Worm (Caenorhabditis elegans): Measurements from ENCODE around the gene zyg-11.

zyg-11 gene

DNA sequence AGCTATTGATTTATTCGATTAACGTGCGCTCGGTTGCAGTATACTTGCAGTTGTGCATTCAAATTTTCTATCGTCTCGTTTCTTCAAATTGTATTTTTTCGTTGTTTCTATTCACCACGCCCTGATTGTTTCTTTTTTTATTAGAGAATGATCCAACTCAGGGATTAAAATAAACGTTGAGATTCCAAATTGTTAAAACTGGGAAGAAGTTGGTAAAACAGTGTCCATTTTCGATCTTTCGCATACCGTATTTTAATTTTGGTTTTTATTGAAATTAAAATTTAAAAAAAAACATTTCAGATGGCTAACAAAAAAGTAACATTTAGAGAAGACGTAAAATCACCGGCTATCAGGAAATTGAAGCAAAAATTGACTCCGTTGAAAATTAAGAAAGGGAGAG is 29.8 kb downstream of the zyg-11 start, which contains the start of gene apn-1:
apn-1 (plus strand) TSS at position 301 of the 400 bp plus-strand sequence.
- TF ChIP-seq peb-1 (tag; optimal IDR thresholded peaks at IDR 0.05) = no peak
- TF ChIP-seq fos-1 (tag; optimal IDR thresholded peaks at IDR 0.05) = no peak
- TF ChIP-seq dmd-4 (tag; optimal IDR thresholded peaks at IDR 0.05) = no peak

DNA sequence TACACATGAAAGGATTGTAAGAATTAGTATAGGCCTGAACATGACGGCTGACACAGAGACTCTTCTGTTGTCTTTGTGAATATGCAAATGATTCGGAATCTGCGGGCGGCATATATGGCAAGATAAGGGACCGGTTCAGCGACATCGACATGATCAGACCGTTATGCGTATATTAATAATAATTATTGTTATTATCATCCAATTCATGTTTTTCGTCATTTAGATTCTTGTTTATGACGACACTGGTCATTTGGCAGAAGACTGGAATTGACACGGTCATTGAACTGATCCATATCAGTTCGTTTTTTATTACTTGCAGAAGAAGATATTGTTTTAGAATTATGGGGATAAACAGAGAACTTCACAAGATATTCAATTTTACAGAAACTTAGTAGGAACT is 33.0 kb downstream of the zyg-11 start, which contains the start of gene mtre-1:
mtre-1 (minus strand) TSS at position 101 of the 400 bp plus-strand sequence.
- no peak for TF ChIP-seq fos-1 (tag; optimal IDR thresholded peaks at IDR 0.05)
- TF ChIP-seq nhr-25 (tag; optimal IDR thresholded peaks at IDR 0.05) = no peak
- no peak for TF ChIP-seq elt-1 (tag; optimal IDR thresholded peaks at IDR 0.05)
- no peak for TF ChIP-seq lin-13 (GFP tag; optimal IDR thresholded peaks at IDR 0.05)
- no peak for TF ChIP-seq egl-27 (tag; optimal IDR thresholded peaks at IDR 0.05)
- TF ChIP-seq blmp-1 (tag; optimal IDR thresholded peaks at IDR 0.05; ENCODE audit: insufficient read depth) = no peak
- TF ChIP-seq unc-39 (tag; optimal IDR thresholded peaks at IDR 0.05) = no peak
- no peak for TF ChIP-seq ztf-4 (tag; optimal IDR thresholded peaks at IDR 0.05)
- TF ChIP-seq lin-11 (tag; optimal IDR thresholded peaks at IDR 0.05) = no peak
- no peak for TF ChIP-seq ceh-16 (tag; optimal IDR thresholded peaks at IDR 0.05)
- TF ChIP-seq mbf-1 (tag; optimal IDR thresholded peaks at IDR 0.05) = no peak
- no peak for TF ChIP-seq dmd-4 (tag; optimal IDR thresholded peaks at IDR 0.05)

DNA sequence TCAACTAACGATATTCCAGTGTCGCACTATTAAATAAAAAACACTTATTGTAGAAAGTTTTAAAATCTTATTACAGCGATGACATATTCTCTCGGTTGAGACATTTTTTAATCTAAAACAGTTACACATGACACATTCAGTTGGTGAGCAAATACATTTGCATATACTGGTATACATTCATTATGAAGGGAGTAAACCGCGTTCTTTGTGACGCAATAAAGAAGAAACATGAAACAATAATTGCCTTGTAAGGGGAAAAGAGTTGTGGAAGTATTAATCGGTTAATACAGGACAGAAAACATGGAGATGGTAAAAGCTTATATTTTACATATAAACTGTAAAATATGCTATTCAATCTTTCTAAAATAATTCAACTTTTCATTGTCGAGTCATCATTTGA is 33.9 kb downstream of the zyg-11 start:
- no peak for TF ChIP-seq aly-2 (tag; optimal IDR thresholded peaks at IDR 0.05)
- TF ChIP-seq ceh-16 (tag; optimal IDR thresholded peaks at IDR 0.05) = no peak

DNA sequence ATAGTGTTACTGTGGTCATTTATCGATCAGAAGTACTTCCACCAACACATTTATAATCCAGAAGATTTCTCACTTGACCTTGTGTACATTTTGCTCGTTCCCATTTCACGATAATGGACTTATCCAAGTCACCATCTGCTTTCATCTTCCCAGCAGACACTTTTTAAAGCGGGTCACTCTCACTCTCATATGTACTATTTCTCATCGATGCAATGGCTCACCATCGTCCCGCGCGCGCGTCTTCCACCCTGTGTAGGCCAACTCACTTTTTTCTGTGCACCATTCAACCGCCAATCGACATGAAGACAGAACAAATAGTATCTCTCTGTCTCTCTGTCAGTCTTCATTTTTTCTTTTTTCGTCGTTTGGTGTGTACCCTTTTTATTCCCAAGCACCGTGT is 34.7 kb downstream of the zyg-11 start:
- no peak for TF ChIP-seq mdl-1 (tag; optimal IDR thresholded peaks at IDR 0.05)

DNA sequence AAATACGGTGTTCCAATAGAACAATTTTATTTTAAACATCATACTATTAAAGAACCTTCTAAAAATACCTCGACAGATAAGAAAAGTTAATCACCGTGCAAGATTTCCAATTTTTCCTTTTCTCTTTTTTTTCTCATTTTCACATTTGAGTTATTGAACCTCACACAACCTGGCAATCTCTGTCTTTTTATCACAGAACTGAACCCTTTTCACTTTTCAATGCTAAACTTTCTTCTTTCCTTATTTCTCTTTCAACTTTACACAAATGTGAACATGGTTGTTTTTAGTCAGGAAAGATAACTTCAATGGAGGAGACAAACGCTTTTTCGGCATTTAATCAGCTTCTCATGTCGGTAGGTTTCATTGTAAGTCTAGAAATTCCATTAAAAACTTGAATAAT is 35.4 kb downstream of the zyg-11 start, which contains the start of gene T05H10.4:
T05H10.4 (plus strand) TSS at position 301 of the 400 bp plus-strand sequence.
- TF ChIP-seq nhr-6 (tag; optimal IDR thresholded peaks at IDR 0.05) (no peak), C34F6.9 (tag; optimal IDR thresholded peaks at IDR 0.05) (no peak), unc-55 (GFP tag; optimal IDR thresholded peaks at IDR 0.05) (no peak), nhr-10 (tag; optimal IDR thresholded peaks at IDR 0.05) (no peak), snpc-4 (tag; optimal IDR thresholded peaks at IDR 0.05) (no peak), ztf-1 (GFP tag; conservative IDR thresholded peaks at IDR 0.05) (no peak), nhr-11 (tag; optimal IDR thresholded peaks at IDR 0.05) (no peak), ztf-11 (tag; optimal IDR thresholded peaks at IDR 0.05) (no peak), unc-62 (GFP tag; optimal IDR thresholded peaks at IDR 0.05) (no peak), dmd-4 (tag; optimal IDR thresholded peaks at IDR 0.05) (no peak), lin-39 (tag; optimal IDR thresholded peaks at IDR 0.05) (no peak), aly-2 (tag; optimal IDR thresholded peaks at IDR 0.05) (no peak), F13H6.1 (tag; optimal IDR thresholded peaks at IDR 0.05) (no peak), mbf-1 (tag; optimal IDR thresholded peaks at IDR 0.05) (no peak), mdl-1 (tag; optimal IDR thresholded peaks at IDR 0.05) (no peak), ZK546.5 (tag; optimal IDR thresholded peaks at IDR 0.05) (no peak), nhr-77 (tag; optimal IDR thresholded peaks at IDR 0.05) (no peak)

DNA sequence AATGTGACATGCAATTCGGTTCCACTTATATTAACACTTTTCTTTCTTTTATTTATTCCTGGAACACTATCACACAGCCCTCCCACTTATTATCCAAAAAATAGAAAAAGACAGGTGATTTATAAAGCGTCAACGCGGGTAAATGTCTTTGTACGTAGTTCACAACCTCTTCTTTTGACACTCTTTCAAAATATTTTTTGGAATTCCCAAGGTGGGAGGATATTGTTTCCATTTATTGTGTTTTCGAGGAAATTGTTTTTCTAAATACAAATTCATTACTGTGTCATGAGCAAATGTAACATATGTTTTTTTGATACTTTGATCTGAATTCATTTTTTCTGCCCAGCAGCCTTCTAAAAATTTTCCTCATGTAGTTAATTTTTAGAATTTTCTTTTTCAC is 40.4 kb downstream of the zyg-11 start:
- TF ChIP-seq snpc-4 (tag; optimal IDR thresholded peaks at IDR 0.05) (no peak), dmd-4 (tag; optimal IDR thresholded peaks at IDR 0.05) (no peak), crh-2 (tag; optimal IDR thresholded peaks at IDR 0.05) (no peak), Y55F3AM.14 (GFP tag; optimal IDR thresholded peaks at IDR 0.05) (no peak), ztf-11 (tag; optimal IDR thresholded peaks at IDR 0.05) (no peak), nhr-11 (tag; optimal IDR thresholded peaks at IDR 0.05) (no peak), blmp-1 (tag; optimal IDR thresholded peaks at IDR 0.05; ENCODE audit: insufficient read depth) (no peak), gmeb-1 (tag; optimal IDR thresholded peaks at IDR 0.05) (no peak), C34F6.9 (tag; optimal IDR thresholded peaks at IDR 0.05) (no peak), nhr-23 (tag; optimal IDR thresholded peaks at IDR 0.05) (no peak), ceh-16 (tag; optimal IDR thresholded peaks at IDR 0.05) (no peak), elt-1 (tag; optimal IDR thresholded peaks at IDR 0.05) (no peak), ZK546.5 (tag; optimal IDR thresholded peaks at IDR 0.05) (no peak), aly-2 (tag; optimal IDR thresholded peaks at IDR 0.05) (no peak), lsy-2 (tag; optimal IDR thresholded peaks at IDR 0.05) (no peak), unc-55 (GFP tag; optimal IDR thresholded peaks at IDR 0.05) (no peak)
